Worm (Caenorhabditis elegans) whole organism, late embryonic: Measurements from ENCODE around the gene acr-21.

ENCODE experiments used
- K02D7.2 ChIP-seq: sonication (generic microtip); optimal IDR thresholded peaks from 2 replicates; lab custom pipeline; 2017; ENCODE audit warnings: mild to moderate bottlenecking, missing genetic modification characterization, missing compliant biosample characterization
- ceh-30 ChIP-seq: fragments of 150-350 bp; optimal IDR thresholded peaks from 2 replicates; lab custom pipeline; 2014; ENCODE audit warnings: missing biosample characterization, missing genetic modification characterization
- ceh-45 ChIP-seq: fragments of 200-800 bp; sonication (Bioruptor generic); IDR thresholded peaks from 2 replicates; pipeline ENCODE4 v1.3.6; 2022; ENCODE audit warnings: missing genetic modification reagents, missing genetic modification characterization, missing compliant biosample characterization
- gmeb-2 ChIP-seq: sonication (generic microtip); optimal IDR thresholded peaks from 2 replicates; lab custom pipeline; 2016; ENCODE audit warnings: missing genetic modification characterization, inconsistent platforms, missing compliant biosample characterization
- odd-2 ChIP-seq: sonication (generic microtip); optimal IDR thresholded peaks from 2 replicates; lab custom pipeline; 2017; ENCODE audit warnings: antibody characterized with exemption, mild to moderate bottlenecking, missing genetic modification characterization, missing compliant biosample characterization
- syd-9 ChIP-seq: sonication (generic microtip); optimal IDR thresholded peaks from 2 replicates; lab custom pipeline; 2016; ENCODE audit warnings: mild to moderate bottlenecking, missing genetic modification characterization, moderate library complexity, missing compliant biosample characterization
- unc-42 ChIP-seq: sonication (generic microtip); optimal IDR thresholded peaks from 2 replicates; lab custom pipeline; 2016; ENCODE audit warnings: missing genotype, missing genetic modification characterization, missing compliant biosample characterization
- unc-55 ChIP-seq: sonication (generic microtip); optimal IDR thresholded peaks from 2 replicates; lab custom pipeline; 2017; ENCODE audit warnings: missing biosample characterization, missing genetic modification reagents, missing genetic modification characterization

DNA sequence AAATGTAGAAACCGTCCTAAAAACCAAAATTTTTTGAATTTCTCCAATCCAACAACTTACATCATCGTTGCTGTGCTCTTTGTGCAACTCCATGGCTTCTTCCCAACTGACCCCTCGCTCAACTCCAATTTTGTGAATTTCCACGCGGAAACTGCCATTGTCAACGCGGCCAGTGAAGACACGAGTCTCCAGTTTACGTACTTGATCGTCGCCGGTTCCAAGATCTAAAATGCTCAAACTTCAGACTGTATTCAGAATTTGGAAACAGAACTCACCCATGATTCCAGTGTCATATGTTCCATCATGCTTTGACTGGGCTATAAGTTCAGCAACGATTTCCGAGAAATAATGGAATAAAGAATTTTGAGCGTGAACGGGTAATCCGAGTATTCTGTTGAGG is 12.4 kb downstream of the acr-21 start:
- TF ChIP-seq gmeb-2 (tag; lab: Kevin White, UChicago): no peak
- TF ChIP-seq ceh-45 (GFP tag; lab: Robert Waterston, UW): no peak
- TF ChIP-seq unc-55: no peak
- no peak for TF ChIP-seq unc-42 (tag; lab: Kevin White, UChicago)
- no peak for TF ChIP-seq odd-2 (tag; lab: Kevin White, UChicago)
- no peak for TF ChIP-seq K02D7.2 (tag; lab: Kevin White, UChicago)
- TF ChIP-seq ceh-30 (tag; lab: Kevin White, UChicago): no peak
- no peak for TF ChIP-seq syd-9
